Fruit fly (Drosophila melanogaster): ENCODE results near the gene CG5112.

CG5112 gene

DNA sequence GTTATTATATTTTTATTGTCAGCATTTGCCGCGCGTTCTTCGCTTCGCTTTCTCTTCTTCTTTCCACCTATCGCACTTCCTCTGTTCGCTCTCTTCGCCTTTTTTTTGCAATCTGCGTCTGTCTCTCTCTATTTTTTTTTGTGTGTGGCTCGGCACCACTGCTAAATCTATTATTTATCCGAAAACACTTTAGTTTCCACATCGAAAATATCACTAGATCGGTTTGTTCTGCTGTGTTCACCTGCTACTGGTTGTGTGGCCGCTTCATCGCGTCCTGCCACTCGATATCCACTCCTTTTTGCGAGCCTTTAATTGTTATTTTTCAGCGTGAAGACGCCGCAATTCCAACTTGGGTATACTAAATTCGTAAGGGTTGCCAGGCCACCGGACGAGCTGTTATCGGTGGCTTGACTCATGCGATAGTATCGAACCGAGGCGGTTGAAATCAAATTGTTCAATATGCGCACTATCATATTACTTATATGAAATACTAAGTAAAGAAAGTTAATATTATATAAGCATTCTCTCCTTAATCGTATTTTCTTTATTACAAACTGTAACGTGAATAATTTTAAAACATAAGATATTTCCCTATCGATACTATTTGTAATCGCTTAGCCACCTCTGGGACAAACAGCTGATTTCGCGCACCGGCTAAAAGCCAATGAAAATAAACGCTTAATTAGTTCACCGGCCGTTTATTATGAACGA is 8.6 kb upstream of the CG5112 start, which contains the start of the genes XNP, CG42488 and CG5116 (continued):
- TF ChIP-seq kni (GFP tag; optimal IDR thresholded peaks at IDR 0.05) (peak; percentile 55), CG9876 (GFP tag; optimal IDR thresholded peaks at IDR 0.05) (no peak), Neu2 (GFP tag; optimal IDR thresholded peaks at IDR 0.05; ENCODE audit: borderline replicate concordance) (no peak), CG17802 (tag; optimal IDR thresholded peaks at IDR 0.05) (no peak), Ptx1 (GFP tag; IDR thresholded peaks at IDR 0.05) (peak; percentile 62), Sry-β (GFP tag; optimal IDR thresholded peaks at IDR 0.05) (peak; percentile 34), Atf-2 (GFP tag; optimal IDR thresholded peaks at IDR 0.05) (no peak), Sry-δ (GFP tag; optimal IDR thresholded peaks at IDR 0.05) (peak; percentile 77), Doc3 (GFP tag; IDR thresholded peaks at IDR 0.05; ENCODE audit: partially characterized antibody) (peak; percentile 100), Mad (GFP tag; optimal IDR thresholded peaks at IDR 0.05) (peak; percentile 39), CG2120 (GFP tag; optimal IDR thresholded peaks at IDR 0.05) (peak; percentile 64), Max (GFP tag; optimal IDR thresholded peaks at IDR 0.05) (peak; percentile 66), CG11398 (GFP tag; optimal IDR thresholded peaks at IDR 0.05) (no peak), ken (GFP tag; IDR thresholded peaks at IDR 0.05) (no peak), Oaz (GFP tag; IDR thresholded peaks at IDR 0.05) (no peak), Meics (GFP tag; optimal IDR thresholded peaks at IDR 0.05) (peak; percentile 46), pum (GFP tag; optimal IDR thresholded peaks at IDR 0.05) (peak; percentile 24), psq (GFP tag; optimal IDR thresholded peaks at IDR 0.05) (peak; percentile 85), CG3065 (GFP tag; optimal IDR thresholded peaks at IDR 0.05) (no peak), CG11085 (GFP tag; IDR thresholded peaks at IDR 0.05) (no peak), tna (GFP tag; IDR thresholded peaks at IDR 0.05; ENCODE audit: partially characterized antibody) (peak; percentile 93), ase (GFP tag; IDR thresholded peaks at IDR 0.05) (no peak), ci (GFP tag; IDR thresholded peaks at IDR 0.05) (peak; percentile 12; the same call in 1 of the 3 replicates), gt (GFP tag; IDR thresholded peaks at IDR 0.05) (no peak), HLH3B (GFP tag; IDR thresholded peaks at IDR 0.05) (peak; percentile 27; the same call in 1 of the 2 replicates), CG9215 (GFP tag; IDR thresholded peaks at IDR 0.05) (peak; percentile 30; the same call in 1 of the 2 replicates), kah (GFP tag; optimal IDR thresholded peaks at IDR 0.05) (no peak), oc (tag; optimal IDR thresholded peaks at IDR 0.05) (no peak), CG3995 (GFP tag; optimal IDR thresholded peaks at IDR 0.05) (no peak), Oli (tag; optimal IDR thresholded peaks at IDR 0.05) (no peak), hb (GFP tag; IDR thresholded peaks at IDR 0.05; ENCODE audit: partially characterized antibody) (peak; percentile 98), Hmx (GFP tag; optimal IDR thresholded peaks at IDR 0.05) (no peak), CG4707 (GFP tag; optimal IDR thresholded peaks at IDR 0.05) (no peak), CG15479 (GFP tag; optimal IDR thresholded peaks at IDR 0.05) (no peak), CG4360 (GFP tag; IDR thresholded peaks at IDR 0.05) (no peak), sens (GFP tag) (peak; percentile 92), CG7786 (GFP tag; optimal IDR thresholded peaks at IDR 0.05) (peak; percentile 29), CTCF (GFP tag; optimal IDR thresholded peaks at IDR 0.05) (no peak), CG4820 (GFP tag; optimal IDR thresholded peaks at IDR 0.05) (peak; percentile 9), CG8388 (GFP tag; optimal IDR thresholded peaks at IDR 0.05) (peak; percentile 19), CG10979 (tag; optimal IDR thresholded peaks at IDR 0.05) (peak; percentile 41), br (optimal IDR thresholded peaks at IDR 0.05) (no peak), CG12071 (GFP tag; optimal IDR thresholded peaks at IDR 0.05) (no peak), vvl (GFP tag; IDR thresholded peaks at IDR 0.05) (peak; percentile 61; the same call in 1 of the 2 replicates), ab (GFP tag; optimal IDR thresholded peaks at IDR 0.05) (no peak), Bdp1 (GFP tag; optimal IDR thresholded peaks at IDR 0.05) (no peak), CG10543 (GFP tag; optimal IDR thresholded peaks at IDR 0.05) (peak; percentile 72), gcm (GFP tag; optimal IDR thresholded peaks at IDR 0.05) (no peak), CG7357 (GFP tag; IDR thresholded peaks at IDR 0.05) (no peak), CG7745 (tag; optimal IDR thresholded peaks at IDR 0.05) (no peak), CG4328 (GFP tag; optimal IDR thresholded peaks at IDR 0.05) (peak; percentile 24)
